Worm (Caenorhabditis elegans): Measurements from ENCODE around the gene mon-2.

ce11 chrIV:12052461-12052860 is 44.1 kb upstream of the mon-2 start:
- TF ChIP-seq elt-3 (tag; optimal IDR thresholded peaks at IDR 0.05) (no peak), snpc-4 (tag; optimal IDR thresholded peaks at IDR 0.05) (no peak), blmp-1 (tag; optimal IDR thresholded peaks at IDR 0.05) (no peak), unc-39 (tag; optimal IDR thresholded peaks at IDR 0.05) (no peak), cnd-1 (tag; optimal IDR thresholded peaks at IDR 0.05) (no peak), nhr-76 (tag; optimal IDR thresholded peaks at IDR 0.05) (no peak), unc-120 (tag; optimal IDR thresholded peaks at IDR 0.05; ENCODE audit: poor library complexity, severe bottlenecking) (no peak), ceh-43 (GFP tag; optimal IDR thresholded peaks at IDR 0.05) (no peak)
